Worm (Caenorhabditis elegans) whole organism, young adult: Measurements from ENCODE around the gene wdr-46.

Experiments
- cebp-2 ChIP-seq: fragments of 200-800 bp; sonication (Bioruptor generic); IDR thresholded peaks from 2 replicates; pipeline ENCODE4 v1.3.6; 2022; ENCODE audit warnings: missing genetic modification characterization, missing compliant biosample characterization
- die-1 ChIP-seq: sonication (generic microtip); optimal IDR thresholded peaks from 2 replicates; lab custom pipeline; 2016; ENCODE audit warnings: missing genotype, mild to moderate bottlenecking, missing genetic modification characterization, missing compliant biosample characterization
- efl-1 ChIP-seq: fragments of 150-350 bp; optimal IDR thresholded peaks from 2 replicates; lab custom pipeline; 2014; ENCODE audit warnings: missing biosample characterization, missing genetic modification reagents, missing genetic modification characterization
- lir-1 ChIP-seq: fragments of 200-800 bp; sonication (Bioruptor generic); conservative IDR thresholded peaks from 2 replicates; pipeline ENCODE4 v1.3.6; 2022; ENCODE audit warnings: missing genetic modification reagents, missing genetic modification characterization, missing compliant biosample characterization
- madf-10 ChIP-seq: sonication (generic microtip); optimal IDR thresholded peaks from 2 replicates; lab custom pipeline; 2016; ENCODE audit warnings: mild to moderate bottlenecking, missing genetic modification characterization, missing compliant biosample characterization
- nfya-1 ChIP-seq: sonication (generic microtip); optimal IDR thresholded peaks from 2 replicates; lab custom pipeline; 2017; ENCODE audit warnings: antibody characterized with exemption, missing compliant biosample characterization, missing genetic modification characterization, borderline replicate concordance; ENCODE audit not compliant: insufficient read depth
- nhr-179 ChIP-seq: sonication (generic microtip); optimal IDR thresholded peaks from 2 replicates; lab custom pipeline; 2016; ENCODE audit warnings: mild to moderate bottlenecking, missing genetic modification characterization, missing compliant biosample characterization
- nhr-80 ChIP-seq: sonication (generic microtip); optimal IDR thresholded peaks from 2 replicates; lab custom pipeline; 2016; ENCODE audit warnings: missing genetic modification characterization, missing compliant biosample characterization
- unc-62 ChIP-seq: fragments of 150-350 bp; optimal IDR thresholded peaks from 2 replicates; lab custom pipeline; 2014; ENCODE audit warnings: missing biosample characterization, missing genetic modification reagents, missing genetic modification characterization

ce11 chrIV:12350235-12350634, 21.8 kb upstream of the wdr-46 start:
- no peak for TF ChIP-seq efl-1 (GFP tag; lab: Kevin White, UChicago)
- no peak for TF ChIP-seq lir-1
- TF ChIP-seq madf-10: no peak
- no peak for TF ChIP-seq die-1 (tag; lab: Kevin White, UChicago)
- TF ChIP-seq nfya-1 (tag; lab: Kevin White, UChicago): no peak
- TF ChIP-seq nhr-179 (tag; lab: Kevin White, UChicago): no peak
- TF ChIP-seq nhr-80 (tag; lab: Kevin White, UChicago): no peak
- no peak for TF ChIP-seq cebp-2
- no peak for TF ChIP-seq unc-62 (GFP tag; lab: Kevin White, UChicago)
